Fruit fly (Drosophila melanogaster): Measurements from ENCODE around the gene CG12155.

CG12155 gene

dm6 chrX:7692740-7693064 lies 35.9 kb upstream of the CG12155 start (continued):
- peak; percentile 63; the same call in 2 of the 3 replicates for TF ChIP-seq H15 (GFP tag; IDR thresholded peaks at IDR 0.05)
- peak; percentile 47 for TF ChIP-seq fu2 (GFP tag; optimal IDR thresholded peaks at IDR 0.05)
- TF ChIP-seq YL-1 (GFP tag; optimal IDR thresholded peaks at IDR 0.05), result no peak
- TF ChIP-seq ase (GFP tag; IDR thresholded peaks at IDR 0.05), result peak; percentile 65; the same call in 2 of the 3 replicates
- TF ChIP-seq lbe (GFP tag; optimal IDR thresholded peaks at IDR 0.05), result no peak
- no peak for TF ChIP-seq Mes4 (GFP tag; optimal IDR thresholded peaks at IDR 0.05)
- no peak for TF ChIP-seq CG18619 (GFP tag; optimal IDR thresholded peaks at IDR 0.05)
- TF ChIP-seq CG16779 (GFP tag; IDR thresholded peaks at IDR 0.05), result peak; percentile 74
- TF ChIP-seq pho (GFP tag; optimal IDR thresholded peaks at IDR 0.05), result peak; percentile 50
- TF ChIP-seq CG12236 (GFP tag; optimal IDR thresholded peaks at IDR 0.05), result peak; percentile 34
- TF ChIP-seq Vsx1 (GFP tag; optimal IDR thresholded peaks at IDR 0.05), result no peak
- peak; percentile 60 for TF ChIP-seq H2.0 (GFP tag; IDR thresholded peaks at IDR 0.05)
- TF ChIP-seq chinmo (GFP tag; IDR thresholded peaks at IDR 0.05; ENCODE audit: partially characterized antibody), result no peak
- TF ChIP-seq tin (GFP tag; optimal IDR thresholded peaks at IDR 0.05), result peak; percentile 44
- no peak for TF ChIP-seq wdn (GFP tag; IDR thresholded peaks at IDR 0.05)
- TF ChIP-seq ranshi (GFP tag; IDR thresholded peaks at IDR 0.05), result peak; percentile 79
- peak; percentile 60 for TF ChIP-seq CG9609 (GFP tag; optimal IDR thresholded peaks at IDR 0.05)
- TF ChIP-seq Atf3 (GFP tag; optimal IDR thresholded peaks at IDR 0.05), result peak; percentile 2
- TF ChIP-seq Sin3A (optimal IDR thresholded peaks at IDR 0.05), result no peak
- TF ChIP-seq CG15601 (tag; optimal IDR thresholded peaks at IDR 0.05), result peak; percentile 15
- TF ChIP-seq CG6765 (GFP tag; optimal IDR thresholded peaks at IDR 0.05), result no peak
- peak; percentile 83 for TF ChIP-seq CG34422 (GFP tag; IDR thresholded peaks at IDR 0.05)
- peak; percentile 16 for TF ChIP-seq eyg (GFP tag; optimal IDR thresholded peaks at IDR 0.05)
- peak; percentile 70 for TF ChIP-seq CG11456 (GFP tag; IDR thresholded peaks at IDR 0.05)
- peak; percentile 28 for TF ChIP-seq CG12659 (GFP tag; optimal IDR thresholded peaks at IDR 0.05)
- TF ChIP-seq Fer1 (GFP tag; optimal IDR thresholded peaks at IDR 0.05), result peak; percentile 78
- peak; percentile 85 for TF ChIP-seq CG18599 (GFP tag; optimal IDR thresholded peaks at IDR 0.05)
- peak; percentile 53; the same call in 1 of the 3 replicates for TF ChIP-seq Mrtf (GFP tag; IDR thresholded peaks at IDR 0.05)
- no peak for TF ChIP-seq yki (optimal IDR thresholded peaks at IDR 0.05)
- peak; percentile 68 for TF ChIP-seq CG10979 (tag; optimal IDR thresholded peaks at IDR 0.05)
- TF ChIP-seq Hr51 (GFP tag; optimal IDR thresholded peaks at IDR 0.05), result peak; percentile 5 to 76
- TF ChIP-seq CG12104 (GFP tag; optimal IDR thresholded peaks at IDR 0.05), result peak; percentile 3
- TF ChIP-seq Ptx1 (GFP tag; IDR thresholded peaks at IDR 0.05), result peak; percentile 80
- TF ChIP-seq CG2712 (tag; optimal IDR thresholded peaks at IDR 0.05), result peak; percentile 64
- peak; percentile 86 for TF ChIP-seq ci (GFP tag; IDR thresholded peaks at IDR 0.05)
- TF ChIP-seq Hand (GFP tag; optimal IDR thresholded peaks at IDR 0.05), result peak; percentile 55
- TF ChIP-seq CG11247 (GFP tag; IDR thresholded peaks at IDR 0.05), result peak; percentile 58
- TF ChIP-seq lilli (GFP tag; optimal IDR thresholded peaks at IDR 0.05), result peak; percentile 87
- peak; percentile 51 for TF ChIP-seq onecut (GFP tag; IDR thresholded peaks at IDR 0.05)
- peak; percentile 20 for TF ChIP-seq maf-S (GFP tag; optimal IDR thresholded peaks at IDR 0.05)
- peak; percentile 43 for TF ChIP-seq Hr3 (GFP tag; optimal IDR thresholded peaks at IDR 0.05)
- TF ChIP-seq Camta (GFP tag; optimal IDR thresholded peaks at IDR 0.05), result peak; percentile 61
- no peak for TF ChIP-seq vnd (GFP tag; IDR thresholded peaks at IDR 0.05; ENCODE audit: partially characterized antibody)
- no peak for TF ChIP-seq amos (GFP tag; IDR thresholded peaks at IDR 0.05; ENCODE audit: partially characterized antibody)
- TF ChIP-seq CG8924 (tag; optimal IDR thresholded peaks at IDR 0.05), result peak; percentile 57
- peak; percentile 26 for TF ChIP-seq dm (GFP tag; optimal IDR thresholded peaks at IDR 0.05)
- TF ChIP-seq CG42726 (GFP tag; IDR thresholded peaks at IDR 0.05; ENCODE audit: partially characterized antibody), result no peak
- TF ChIP-seq hb (GFP tag; IDR thresholded peaks at IDR 0.05; ENCODE audit: partially characterized antibody), result no peak
- no peak for TF ChIP-seq knrl (GFP tag; IDR thresholded peaks at IDR 0.05; ENCODE audit: partially characterized antibody)
- peak; percentile 44 for TF ChIP-seq CG7556 (GFP tag; optimal IDR thresholded peaks at IDR 0.05)
- TF ChIP-seq shn (GFP tag; optimal IDR thresholded peaks at IDR 0.05), result peak; percentile 36

Data from whole organism, embryonic.